Fruit fly (Drosophila melanogaster) whole organism: ENCODE measurements around the gene CG42781.

Experiments used
- EcR ChIP-seq, 2 experiments: fragments of >200 bp; optimal IDR thresholded peaks; 2 replicates each; lab custom pipeline; 2017; ENCODE audit warnings: missing biosample characterization in 2 of 2, missing genetic modification characterization in 2 of 2, missing genetic modification reagents in 2 of 2
- pan ChIP-seq: fragments of >200 bp; optimal IDR thresholded peaks from 2 replicates; lab custom pipeline; 2017
- psq ChIP-seq: fragments of >200 bp; optimal IDR thresholded peaks from 2 replicates; lab custom pipeline; 2017

dm6 chrX:7339610-7340326, 43.0 kb downstream of the CG42781 start:
- TF ChIP-seq EcR (GFP tag; optimal IDR thresholded peaks at IDR 0.05; lab: Kevin White, UChicago) = no peak
- TF ChIP-seq psq (lab: Kevin White, UChicago) = no peak
- TF ChIP-seq pan (lab: Kevin White, UChicago) = no peak
